Worm (Caenorhabditis elegans): ENCODE results near the gene zip-10.
A peak's percentile ranks its signal among the peaks of the same experiment; 100 is the strongest.

zip-10 gene

DNA sequence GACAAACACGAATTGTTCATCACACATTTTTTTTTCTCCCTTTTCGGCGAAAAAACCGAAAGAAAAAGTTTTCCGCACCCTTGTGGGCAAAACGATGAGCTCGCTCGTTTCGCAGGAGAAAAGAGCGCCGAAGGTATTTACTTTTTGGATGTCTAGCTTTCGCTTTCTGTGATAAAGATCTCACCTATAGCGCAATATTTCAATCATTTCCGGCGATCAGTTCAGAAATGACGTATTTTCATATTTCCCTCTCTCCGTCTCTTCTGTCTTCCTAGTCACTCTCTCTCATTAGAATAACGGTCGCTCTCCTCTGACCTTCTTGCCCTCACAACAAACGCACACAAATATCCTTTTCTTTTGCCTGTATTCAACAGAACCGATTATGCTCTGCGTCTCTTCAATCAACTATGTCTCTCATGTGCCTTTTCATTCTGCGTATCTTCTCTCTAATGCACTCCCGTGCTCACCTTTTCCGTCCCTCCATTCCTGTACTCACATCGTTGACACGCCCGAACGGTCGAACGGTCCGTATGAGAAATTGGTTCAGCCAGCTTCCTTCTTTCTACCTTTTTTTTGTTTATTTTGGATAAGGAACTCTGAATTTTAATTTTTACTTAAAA lies 23.3 kb upstream of the zip-10 start:
- TF ChIP-seq nhr-76 (tag; optimal IDR thresholded peaks at IDR 0.05) (no peak), jun-1 (tag; optimal IDR thresholded peaks at IDR 0.05) (no peak), rnt-1 (tag; optimal IDR thresholded peaks at IDR 0.05) (peak; percentile 7), unc-30 (tag; optimal IDR thresholded peaks at IDR 0.05) (no peak), fkh-10 (GFP tag; optimal IDR thresholded peaks at IDR 0.05) (no peak), nhr-90 (tag; optimal IDR thresholded peaks at IDR 0.05; ENCODE audit: poor library complexity) (peak; percentile 6), aha-1 (tag; optimal IDR thresholded peaks at IDR 0.05) (no peak), tlp-1 (tag; optimal IDR thresholded peaks at IDR 0.05) (no peak), mep-1 (tag; optimal IDR thresholded peaks at IDR 0.05) (peak; percentile 48), xbp-1 (tag; optimal IDR thresholded peaks at IDR 0.05) (no peak), blmp-1 (tag; optimal IDR thresholded peaks at IDR 0.05) (peak; percentile 80), zip-4 (GFP tag; optimal IDR thresholded peaks at IDR 0.05) (no peak), egl-27 (tag; optimal IDR thresholded peaks at IDR 0.05) (no peak), ceh-90 (tag; optimal IDR thresholded peaks at IDR 0.05) (no peak), lin-14 (GFP tag; optimal IDR thresholded peaks at IDR 0.05) (peak; percentile 60), ceh-88 (GFP tag; IDR thresholded peaks at IDR 0.05) (no peak), efl-1 (optimal IDR thresholded peaks at IDR 0.05) (peak; percentile 31 to 55), efl-1 (GFP tag; optimal IDR thresholded peaks at IDR 0.05 in 1 of 2) (no peak), snu-23 (GFP tag; optimal IDR thresholded peaks at IDR 0.05) (peak; percentile 26), pax-3 (tag; optimal IDR thresholded peaks at IDR 0.05) (no peak), grh-1 (GFP tag; IDR thresholded peaks at IDR 0.05) (peak; percentile 19; the same call in 1 of the 2 replicates), nhr-71 (tag; optimal IDR thresholded peaks at IDR 0.05) (peak; percentile 39), Y116A8C.19 (tag; optimal IDR thresholded peaks at IDR 0.05; ENCODE audit: borderline replicate concordance) (no peak), lsy-2 (tag; optimal IDR thresholded peaks at IDR 0.05) (peak in 1 of 2 experiments; percentile 2), nhr-85 (tag) (peak; percentile 88), lin-35 (GFP tag; optimal IDR thresholded peaks at IDR 0.05) (peak; percentile 0 to 36), irx-1 (tag; optimal IDR thresholded peaks at IDR 0.05) (no peak), nhr-20 (tag; optimal IDR thresholded peaks at IDR 0.05) (peak; percentile 40)

DNA sequence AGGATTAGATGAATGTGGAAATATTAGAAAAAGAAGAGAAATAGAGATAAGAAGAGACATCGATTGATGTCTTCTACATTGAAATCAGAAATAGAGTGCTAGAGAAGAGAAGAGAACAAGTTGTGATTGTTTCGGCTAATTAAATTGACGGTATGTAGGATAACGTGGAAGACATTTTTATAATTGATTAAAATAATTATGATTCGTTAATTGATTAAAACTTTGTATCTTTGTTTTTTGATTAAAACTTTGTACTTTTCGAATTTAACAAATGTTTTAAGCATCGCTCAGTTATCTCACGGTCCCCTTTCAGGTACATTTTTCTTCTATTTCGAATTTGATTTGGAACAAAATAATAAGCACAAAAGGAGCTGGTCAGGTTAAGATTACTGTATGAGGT lies 21.9 kb upstream of the zip-10 start, which contains the start of gene lgc-44:
lgc-44 (minus strand) TSS at position 101 of the 400 bp plus-strand sequence.
- TF ChIP-seq blmp-1 (tag; optimal IDR thresholded peaks at IDR 0.05) (peak; percentile 23), dpl-1 (GFP tag; optimal IDR thresholded peaks at IDR 0.05) (no peak)

DNA sequence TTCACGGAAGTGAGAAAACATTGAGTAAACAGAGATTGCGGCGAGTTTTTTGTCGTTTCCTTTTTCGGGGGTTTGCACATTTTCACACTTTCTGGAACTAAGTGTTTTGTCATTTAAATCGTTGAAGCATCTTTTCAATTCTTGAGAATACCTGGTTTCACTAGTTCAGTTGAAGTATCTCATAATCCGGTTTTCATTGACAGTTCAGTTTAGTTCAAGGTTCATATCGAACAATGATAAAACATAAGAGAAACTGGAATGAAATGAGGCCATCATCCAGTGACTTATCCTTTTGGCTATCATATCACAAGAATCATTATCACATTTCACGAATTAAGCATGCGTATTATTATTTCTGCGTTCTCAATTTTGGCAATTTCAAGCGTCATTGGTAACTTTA lies 16.6 kb upstream of the zip-10 start, which contains the start of gene F46F3.3:
F46F3.3 (plus strand) TSS at position 301 of the 400 bp plus-strand sequence.
- TF ChIP-seq C34B4.2 (tag; optimal IDR thresholded peaks at IDR 0.05) (no peak), blmp-1 (tag; optimal IDR thresholded peaks at IDR 0.05) (peak; percentile 22), efl-3 (GFP tag; optimal IDR thresholded peaks at IDR 0.05) (no peak), mep-1 (tag; optimal IDR thresholded peaks at IDR 0.05) (no peak)

DNA sequence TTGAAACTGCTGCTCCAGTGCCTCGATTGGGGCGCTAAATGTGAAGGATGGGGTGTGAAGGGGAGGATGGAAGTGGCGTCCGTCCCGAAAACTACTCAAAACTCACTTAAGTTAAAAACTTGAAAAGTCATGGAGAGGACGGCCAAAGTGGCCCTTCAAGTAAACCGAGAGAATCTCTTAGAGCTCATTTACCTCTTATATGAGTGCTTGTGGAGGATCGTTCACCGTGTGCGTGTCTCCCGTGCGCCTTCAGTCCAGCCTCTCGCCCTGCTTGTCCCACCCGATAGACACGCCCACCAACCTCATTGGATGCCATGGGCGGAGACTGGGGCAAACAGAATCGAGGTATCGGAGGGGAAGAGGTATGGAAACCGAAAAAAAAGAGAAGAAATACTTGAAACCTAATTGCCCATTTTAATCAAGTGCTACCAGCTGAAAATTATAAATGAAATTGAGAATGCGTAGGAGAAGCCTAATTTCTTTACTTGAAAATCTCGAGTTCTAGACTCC lies 14.4 kb upstream of the zip-10 start, which contains the start of gene ceh-27:
ceh-27 (minus strand) TSS at position 228 of the 510 bp plus-strand sequence.
- TF ChIP-seq zip-4 (GFP tag; optimal IDR thresholded peaks at IDR 0.05) (no peak), fkh-10 (GFP tag; optimal IDR thresholded peaks at IDR 0.05) (peak; percentile 45), lin-14 (GFP tag; optimal IDR thresholded peaks at IDR 0.05) (peak; percentile 36), nhr-85 (tag) (no peak)

DNA sequence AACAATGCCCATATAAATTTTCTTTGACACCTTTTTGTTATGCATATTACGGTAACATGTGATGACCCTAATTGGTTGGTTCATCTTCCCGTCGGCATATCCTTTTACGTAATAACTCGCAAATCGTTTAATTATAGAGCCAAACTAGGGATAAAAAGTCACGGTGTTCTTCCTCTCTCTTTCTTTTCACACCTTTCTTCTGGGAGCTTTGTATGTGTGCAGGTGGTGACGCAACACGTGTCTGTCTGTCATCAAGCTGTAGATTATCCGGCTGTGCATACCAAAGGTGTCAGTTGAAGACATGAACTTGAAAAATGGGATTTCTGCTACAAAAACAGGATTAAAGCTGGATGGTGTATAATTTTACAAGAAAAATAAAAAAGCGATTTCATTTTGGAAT lies 10.0 kb upstream of the zip-10 start:
- TF ChIP-seq blmp-1 (tag; optimal IDR thresholded peaks at IDR 0.05) (no peak), efl-1 (optimal IDR thresholded peaks at IDR 0.05) (no peak), efl-1 (GFP tag; optimal IDR thresholded peaks at IDR 0.05 in 1 of 2) (peak in 1 of 2 experiments; percentile 21)

Data from whole organism, L1 larva.